Worm (Caenorhabditis elegans) whole organism, young adult: Measurements from ENCODE around the gene folt-3.

Source experiments
- F49E8.2 ChIP-seq: sonication (generic microtip); optimal IDR thresholded peaks from 3 replicates; lab custom pipeline; 2017; ENCODE audit warnings: missing genetic modification characterization, mild to moderate bottlenecking, missing compliant biosample characterization, antibody characterized with exemption, moderate library complexity; ENCODE audit not compliant: insufficient read depth
- F57C9.4 ChIP-seq: sonication (generic microtip); optimal IDR thresholded peaks from 2 replicates; lab custom pipeline; 2017; ENCODE audit warnings: mild to moderate bottlenecking, missing genetic modification characterization, missing compliant biosample characterization
- Y79H2A.3 ChIP-seq: fragments of 200-800 bp; sonication (Bioruptor generic); conservative IDR thresholded peaks from 2 replicates; pipeline ENCODE4 v1.3.6; 2022; ENCODE audit warnings: missing genetic modification reagents, missing genetic modification characterization, missing compliant biosample characterization
- aptf-3 ChIP-seq: fragments of 200-800 bp; sonication (Bioruptor generic); IDR thresholded peaks from 2 replicates; pipeline ENCODE4 v1.3.6; 2022; ENCODE audit warnings: missing genetic modification characterization, missing compliant biosample characterization
- ceh-100 ChIP-seq: fragments of 200-800 bp; sonication (Bioruptor generic); IDR thresholded peaks from 2 replicates; pipeline ENCODE4 v1.3.6; 2022; ENCODE audit warnings: missing genetic modification reagents, missing genetic modification characterization, missing compliant biosample characterization
- ceh-79 ChIP-seq: sonication (generic microtip); optimal IDR thresholded peaks from 2 replicates; lab custom pipeline; 2017; ENCODE audit warnings: mild to moderate bottlenecking, missing genetic modification characterization, missing compliant biosample characterization
- dpff-1 ChIP-seq: sonication (generic microtip); optimal IDR thresholded peaks from 2 replicates; lab custom pipeline; 2017; ENCODE audit warnings: mild to moderate bottlenecking, missing genetic modification characterization, missing compliant biosample characterization
- nhr-90 ChIP-seq: sonication (generic microtip); optimal IDR thresholded peaks from 2 replicates; lab custom pipeline; 2016; ENCODE audit warnings: missing genotype, mild to moderate bottlenecking, missing genetic modification characterization, missing compliant biosample characterization
- rcor-1 ChIP-seq: fragments of 200-800 bp; sonication (Bioruptor generic); IDR thresholded peaks from 2 replicates; pipeline ENCODE4 v1.3.6; 2022; ENCODE audit warnings: missing genetic modification reagents, missing genetic modification characterization, missing compliant biosample characterization
- snpc-1.3 ChIP-seq: sonication (generic microtip); optimal IDR thresholded peaks from 2 replicates; lab custom pipeline; 2017; ENCODE audit warnings: missing genetic modification characterization, mild to moderate bottlenecking, missing compliant biosample characterization, antibody characterized with exemption, moderate library complexity, missing genotype, missing genetic modification reagents; ENCODE audit not compliant: insufficient read depth
- zim-3 ChIP-seq: sonication (generic microtip); optimal IDR thresholded peaks from 2 replicates; lab custom pipeline; 2017; ENCODE audit warnings: mild to moderate bottlenecking, missing genetic modification characterization, moderate library complexity, missing compliant biosample characterization

DNA sequence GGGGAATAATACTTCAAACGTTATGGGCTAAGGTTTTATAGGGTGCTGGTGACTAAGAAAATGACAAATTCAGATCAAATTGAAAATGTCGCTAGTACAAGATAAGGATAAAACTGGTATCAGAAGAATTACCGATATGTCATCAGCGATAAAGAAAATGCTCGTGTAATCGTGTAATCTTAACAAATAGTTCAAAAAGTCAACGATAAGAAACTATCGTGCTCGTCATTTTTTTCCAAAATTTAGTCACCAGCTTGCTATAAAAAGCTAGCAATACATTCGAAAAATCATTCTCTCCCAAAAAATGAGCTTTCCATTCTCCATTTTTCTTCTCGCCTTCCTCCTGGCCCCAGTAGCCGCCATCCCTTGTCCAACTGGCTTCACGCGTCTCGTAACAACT, 28.3 kb upstream of the folt-3 start, which contains the start of gene clec-45:
- TF ChIP-seq snpc-1.3 (no peak), ceh-79 (tag; lab: Kevin White, UChicago) (no peak), F49E8.2 (no peak), F57C9.4 (no peak), Y79H2A.3 (GFP tag; lab: Robert Waterston, UW) (no peak), dpff-1 (tag; lab: Kevin White, UChicago) (no peak), zim-3 (tag; lab: Kevin White, UChicago) (no peak), nhr-90 (tag; lab: Kevin White, UChicago) (no peak), ceh-100 (GFP tag; lab: Robert Waterston, UW) (no peak), aptf-3 (no peak), rcor-1 (GFP tag; lab: Robert Waterston, UW) (no peak)
